Worm (Caenorhabditis elegans) whole organism, L3 larva: ENCODE measurements around the gene srg-50.

Source experiments
- fkh-10 ChIP-seq: sonication (generic microtip); optimal IDR thresholded peaks from 2 replicates; lab custom pipeline; 2017; ENCODE audit warnings: missing biosample characterization, missing genetic modification reagents, missing genetic modification characterization
- pha-4 ChIP-seq: fragments of 150-350 bp; optimal IDR thresholded peaks from 2 replicates; lab custom pipeline; 2014; ENCODE audit warnings: missing biosample characterization, missing genetic modification reagents, missing genetic modification characterization

- TF ChIP-seq fkh-10 (GFP tag; lab: Kevin White, UChicago), result no peak
- TF ChIP-seq pha-4 (tag; lab: Kevin White, UChicago), result no peak
Observed at ce11 chrIV:7075063-7075462, at the start of gene srg-50.
